Worm (Caenorhabditis elegans): Measurements from ENCODE around the gene pll-1.

ce11 chrIII:402168-402813, 36.5 kb downstream of the pll-1 start, which contains the start of the genes Y55B1BL.1 and Y55B1BL.2:
- TF ChIP-seq aly-2 (tag; optimal IDR thresholded peaks at IDR 0.05) (no peak), ztf-4 (tag; optimal IDR thresholded peaks at IDR 0.05) (no peak), unc-62 (GFP tag; optimal IDR thresholded peaks at IDR 0.05) (no peak), mep-1 (tag; optimal IDR thresholded peaks at IDR 0.05) (no peak), nhr-77 (tag; optimal IDR thresholded peaks at IDR 0.05) (no peak), sptf-1 (tag; optimal IDR thresholded peaks at IDR 0.05) (no peak)

Measured in whole organism, L1 larva.